Fruit fly (Drosophila melanogaster) whole organism, embryonic: ENCODE measurements around the gene Chchd3.

Source experiments
- Abd-B ChIP-seq: fragments of 200-800 bp; sonication (Bioruptor generic); optimal IDR thresholded peaks from 2 replicates; lab custom pipeline; 2018; ENCODE audit warnings: missing biosample characterization, mild to moderate bottlenecking, missing genetic modification characterization, moderate library complexity
- Atf6 ChIP-seq: fragments of 200-800 bp; sonication (Bioruptor generic); IDR thresholded peaks from 2 replicates; pipeline ENCODE4 v1.3.6; 2022; ENCODE audit warnings: missing biosample characterization, missing genetic modification characterization
- CG10366 ChIP-seq: fragments of 200-800 bp; sonication (Bioruptor generic); IDR thresholded peaks from 2 replicates; pipeline ENCODE4 v1.3.6; 2022; ENCODE audit warnings: missing biosample characterization, missing genetic modification characterization
- CG10654 ChIP-seq: fragments of 200-800 bp; sonication (Bioruptor generic); optimal IDR thresholded peaks from 2 replicates; lab custom pipeline; 2016; ENCODE audit warnings: missing biosample characterization, missing genetic modification characterization
- CG11093 ChIP-seq: fragments of 200-800 bp; sonication (Bioruptor generic); IDR thresholded peaks from 3 replicates; pipeline ENCODE4 v1.3.6; 2022; ENCODE audit warnings: missing biosample characterization, missing genetic modification characterization
- CG11695 ChIP-seq: fragments of 200-800 bp; sonication (Bioruptor generic); IDR thresholded peaks from 3 replicates; pipeline ENCODE4 v1.3.6; 2022; ENCODE audit warnings: missing biosample characterization, missing genetic modification characterization
- CG11696 ChIP-seq: fragments of 200-800 bp; sonication (Bioruptor generic); IDR thresholded peaks from 2 replicates; pipeline ENCODE4 v1.3.6; 2022; ENCODE audit warnings: missing biosample characterization, missing genetic modification characterization
- CG12769 ChIP-seq: fragments of 200-800 bp; sonication (Bioruptor generic); optimal IDR thresholded peaks from 2 replicates; lab custom pipeline; 2019; ENCODE audit warnings: missing biosample characterization, mild to moderate bottlenecking, missing genetic modification characterization, moderate library complexity
- CG13624 ChIP-seq: fragments of 200-800 bp; sonication (Bioruptor generic); optimal IDR thresholded peaks from 2 replicates; lab custom pipeline; 2016; ENCODE audit warnings: missing biosample characterization, missing genetic modification characterization
- CG14050 ChIP-seq: fragments of 200-800 bp; sonication (Bioruptor generic); IDR thresholded peaks from 3 replicates; pipeline ENCODE4 v1.3.6; 2022; ENCODE audit warnings: missing biosample characterization, missing genetic modification characterization
- CG14441 ChIP-seq: fragments of 200-800 bp; sonication (Bioruptor generic); IDR thresholded peaks from 2 replicates; pipeline ENCODE4 v1.3.6; 2022; ENCODE audit warnings: missing biosample characterization, missing genetic modification characterization
- CG15011 ChIP-seq: fragments of 200-800 bp; sonication (Bioruptor generic); optimal IDR thresholded peaks from 3 replicates; lab custom pipeline; 2018; ENCODE audit warnings: missing biosample characterization, mild to moderate bottlenecking, missing genetic modification characterization
- CG15073 ChIP-seq: fragments of 200-800 bp; sonication (Bioruptor generic); optimal IDR thresholded peaks from 2 replicates; lab custom pipeline; 2016; ENCODE audit warnings: missing biosample characterization, missing genetic modification characterization
- CG18262 ChIP-seq: fragments of 200-800 bp; optimal IDR thresholded peaks from 3 replicates; lab custom pipeline; 2019; ENCODE audit warnings: missing biosample characterization, mild to moderate bottlenecking, missing genetic modification characterization, moderate library complexity
- CG18599 ChIP-seq: fragments of 200-800 bp; sonication (Bioruptor generic); optimal IDR thresholded peaks from 3 replicates; lab custom pipeline; 2017; ENCODE audit warnings: missing biosample characterization, missing genetic modification characterization, mild to moderate bottlenecking, moderate library complexity, missing genetic modification reagents
- CG2199 ChIP-seq: fragments of 200-800 bp; sonication (Bioruptor generic); IDR thresholded peaks from 3 replicates; pipeline ENCODE4 v1.3.6; 2022; ENCODE audit warnings: missing biosample characterization, missing genetic modification characterization
- CG31441 ChIP-seq: fragments of 200-800 bp; sonication (Bioruptor generic); IDR thresholded peaks from 2 replicates; pipeline ENCODE4 v1.3.6; 2022; ENCODE audit warnings: missing biosample characterization, missing genetic modification characterization
- CG34422 ChIP-seq: fragments of 200-800 bp; sonication (Bioruptor generic); IDR thresholded peaks from 3 replicates; pipeline ENCODE4 v1.3.6; 2022; ENCODE audit warnings: missing biosample characterization, missing genetic modification characterization
- CG4730 ChIP-seq: fragments of 200-800 bp; sonication (Bioruptor generic); IDR thresholded peaks from 2 replicates; pipeline ENCODE4 v1.3.6; 2022; ENCODE audit warnings: missing biosample characterization, missing genetic modification characterization
- CG7745 ChIP-seq: fragments of 200-800 bp; sonication (Bioruptor generic); optimal IDR thresholded peaks from 2 replicates; lab custom pipeline; 2018; ENCODE audit warnings: missing biosample characterization, mild to moderate bottlenecking, missing genetic modification characterization, moderate library complexity
- CG8359 ChIP-seq: fragments of 200-800 bp; sonication (Bioruptor generic); optimal IDR thresholded peaks from 2 replicates; lab custom pipeline; 2017; ENCODE audit warnings: missing biosample characterization, mild to moderate bottlenecking, missing genetic modification characterization, borderline replicate concordance
- CG8478 ChIP-seq: fragments of >200 bp; optimal IDR thresholded peaks from 2 replicates; lab custom pipeline; 2018
- CG9797 ChIP-seq: fragments of 200-800 bp; sonication (Bioruptor generic); optimal IDR thresholded peaks from 3 replicates; lab custom pipeline; 2018; ENCODE audit warnings: missing biosample characterization, mild to moderate bottlenecking, missing genetic modification characterization
- Chrac-16 ChIP-seq: fragments of 200-800 bp; sonication (Bioruptor generic); optimal IDR thresholded peaks from 3 replicates; lab custom pipeline; 2016; ENCODE audit warnings: missing biosample characterization, missing genetic modification characterization
- D ChIP-seq, 2 experiments: fragments of 200-800 bp in 1 of 2; fragments of >200 bp in 1 of 2; sonication (Bioruptor generic) in 1 of 2; optimal IDR thresholded peaks; 2 replicates in 1 of 2; 3 replicates in 1 of 2; lab custom pipeline; 2017; ENCODE audit warnings: mild to moderate bottlenecking in 1 of 2, missing biosample characterization in 1 of 2, missing genetic modification characterization in 1 of 2, missing genetic modification reagents in 1 of 2
- Dref ChIP-seq: fragments of 200-800 bp; sonication (Bioruptor generic); IDR thresholded peaks from 2 replicates; pipeline ENCODE4 v1.3.6; 2022; ENCODE audit warnings: missing biosample characterization, missing genetic modification characterization
- Ets65A ChIP-seq: fragments of 200-800 bp; sonication (Bioruptor generic); peaks from one replicate; lab custom pipeline; 2016; ENCODE audit warnings: missing biosample characterization, missing genetic modification characterization
- GATAe ChIP-seq: fragments of 200-800 bp; sonication (Bioruptor generic); conservative IDR thresholded peaks from 2 replicates; pipeline ENCODE4 v1.3.6; 2022; ENCODE audit warnings: missing biosample characterization, missing genetic modification characterization
- Gug ChIP-seq: fragments of 200-800 bp; sonication (Bioruptor generic); IDR thresholded peaks from 4 replicates; pipeline ENCODE4 v1.3.6; 2022; ENCODE audit warnings: missing biosample characterization, missing genetic modification characterization
- HLH54F ChIP-seq: fragments of 200-800 bp; sonication (Bioruptor generic); optimal IDR thresholded peaks from 3 replicates; lab custom pipeline; 2016; ENCODE audit warnings: missing biosample characterization, missing genetic modification characterization
- Kr ChIP-seq: fragments of 200-800 bp; sonication (Bioruptor generic); optimal IDR thresholded peaks from 2 replicates; lab custom pipeline; 2017; ENCODE audit warnings: missing biosample characterization, mild to moderate bottlenecking, missing genetic modification characterization
- Med ChIP-seq: fragments of 200-800 bp; sonication (Bioruptor generic); peaks from one replicate; lab custom pipeline; 2016; ENCODE audit warnings: missing biosample characterization, missing genetic modification characterization, mild to moderate bottlenecking, inconsistent platforms, moderate library complexity
- Myb ChIP-seq: fragments of 200-800 bp; sonication (Bioruptor generic); optimal IDR thresholded peaks from 2 replicates; lab custom pipeline; 2016; ENCODE audit warnings: missing biosample characterization, missing genetic modification characterization
- Sin3A ChIP-seq: fragments of >200 bp; optimal IDR thresholded peaks from 2 replicates; lab custom pipeline; 2018
- Six4 ChIP-seq: fragments of 200-800 bp; sonication (Bioruptor generic); optimal IDR thresholded peaks from 2 replicates; lab custom pipeline; 2016; ENCODE audit warnings: missing biosample characterization, missing genetic modification characterization
- ab ChIP-seq: fragments of 200-800 bp; sonication (Bioruptor generic); optimal IDR thresholded peaks from 2 replicates; lab custom pipeline; 2016; ENCODE audit warnings: missing biosample characterization, missing genetic modification characterization
- amos ChIP-seq: fragments of 200-800 bp; sonication (Bioruptor generic); IDR thresholded peaks from 2 replicates; pipeline ENCODE4 v1.3.6; 2022; ENCODE audit warnings: missing biosample characterization, missing genetic modification characterization; ENCODE audit not compliant: partially characterized antibody
- chif ChIP-seq, 2 experiments: fragments of 200-800 bp; sonication (Bioruptor generic); optimal IDR thresholded peaks; 3 replicates each; lab custom pipeline; 2016; ENCODE audit warnings: missing biosample characterization in 2 of 2, missing genetic modification characterization in 2 of 2
- chm ChIP-seq: fragments of 200-800 bp; sonication (Bioruptor generic); IDR thresholded peaks from 2 replicates; pipeline ENCODE4 v1.3.6; 2022; ENCODE audit warnings: missing biosample characterization, missing genetic modification characterization
- da ChIP-seq: fragments of 200-800 bp; sonication (Bioruptor generic); optimal IDR thresholded peaks from 2 replicates; lab custom pipeline; 2016; ENCODE audit warnings: missing biosample characterization, missing genetic modification characterization
- fd96Cb ChIP-seq: fragments of 200-800 bp; sonication (Bioruptor generic); optimal IDR thresholded peaks from 2 replicates; lab custom pipeline; 2018; ENCODE audit warnings: missing biosample characterization, mild to moderate bottlenecking, missing genetic modification characterization, moderate library complexity
- gem ChIP-seq: fragments of 200-800 bp; sonication (Bioruptor generic); optimal IDR thresholded peaks from 2 replicates; lab custom pipeline; 2019; ENCODE audit warnings: missing biosample characterization, mild to moderate bottlenecking, missing genetic modification characterization, moderate library complexity
- gro ChIP-seq: fragments of 200-800 bp; sonication (Bioruptor generic); optimal IDR thresholded peaks from 2 replicates; lab custom pipeline; 2016; ENCODE audit warnings: missing biosample characterization, missing genetic modification characterization
- nmo ChIP-seq: fragments of 200-800 bp; sonication (Bioruptor generic); optimal IDR thresholded peaks from 2 replicates; lab custom pipeline; 2018; ENCODE audit warnings: missing biosample characterization, mild to moderate bottlenecking, missing genetic modification characterization, moderate library complexity
- nom ChIP-seq: fragments of 200-800 bp; sonication (Bioruptor generic); optimal IDR thresholded peaks from 2 replicates; lab custom pipeline; 2017; ENCODE audit warnings: missing biosample characterization, missing genetic modification characterization, mild to moderate bottlenecking, moderate library complexity, missing genetic modification reagents
- peb ChIP-seq: fragments of 200-800 bp; sonication (Bioruptor generic); IDR thresholded peaks from 2 replicates; pipeline ENCODE4 v1.3.6; 2022; ENCODE audit warnings: missing biosample characterization, missing genetic modification characterization
- phol ChIP-seq: fragments of 200-800 bp; sonication (Bioruptor generic); optimal IDR thresholded peaks from 3 replicates; lab custom pipeline; 2018; ENCODE audit warnings: missing biosample characterization, mild to moderate bottlenecking, missing genetic modification characterization, moderate library complexity
- ro ChIP-seq: fragments of 200-800 bp; sonication (Bioruptor generic); IDR thresholded peaks from 2 replicates; pipeline ENCODE4 v1.3.6; 2022; ENCODE audit warnings: missing biosample characterization, missing genetic modification characterization
- sens ChIP-seq: fragments of 200-800 bp; sonication (Bioruptor generic); peaks from one replicate; lab custom pipeline; 2016; ENCODE audit warnings: missing biosample characterization, missing genetic modification characterization
- seq ChIP-seq: fragments of 200-800 bp; sonication (Bioruptor generic); IDR thresholded peaks from 2 replicates; pipeline ENCODE4 v1.3.6; 2022; ENCODE audit warnings: missing biosample characterization, missing genetic modification characterization
- slp2 ChIP-seq: fragments of 200-800 bp; sonication (Bioruptor generic); optimal IDR thresholded peaks from 2 replicates; lab custom pipeline; 2016; ENCODE audit warnings: missing biosample characterization, missing genetic modification characterization
- wdn ChIP-seq: fragments of 200-800 bp; sonication (Bioruptor generic); IDR thresholded peaks from 2 replicates; pipeline ENCODE4 v1.3.6; 2022; ENCODE audit warnings: missing biosample characterization, missing genetic modification characterization

Chchd3 gene

dm6 chr3R:31019662-31020061 is 34.1 kb downstream of the Chchd3 start (continued):
- TF ChIP-seq nom (GFP tag; lab: Kevin White, UChicago), result no peak
- TF ChIP-seq Dref (GFP tag; lab: Robert Waterston, UW), result no peak
- no peak for TF ChIP-seq Sin3A (lab: Kevin White, UChicago)
- TF ChIP-seq Med (GFP tag; lab: Kevin White, UChicago), result no peak
- TF ChIP-seq CG11696 (GFP tag; lab: Robert Waterston, UW), result 0 out of 2 replicates have a peak, but pooled peaks have one; percentile 16
- no peak for TF ChIP-seq phol (tag; lab: Kevin White, UChicago)
- no peak for TF ChIP-seq chm (GFP tag; lab: Robert Waterston, UW)
- no peak for TF ChIP-seq sens (GFP tag; lab: Kevin White, UChicago)
- TF ChIP-seq CG14441 (GFP tag; lab: Robert Waterston, UW), result peak; percentile 52; the same call in 1 of the 2 replicates
- no peak for TF ChIP-seq CG2199 (GFP tag; lab: Robert Waterston, UW)
- no peak for TF ChIP-seq gro (GFP tag; lab: Kevin White, UChicago)
- no peak for TF ChIP-seq Six4 (GFP tag; lab: Kevin White, UChicago)
- no peak for TF ChIP-seq chif (GFP tag; optimal IDR thresholded peaks at IDR 0.05; lab: Kevin White, UChicago)
- TF ChIP-seq gem (tag; lab: Kevin White, UChicago), result peak; percentile 57
- no peak for TF ChIP-seq CG8359 (GFP tag; lab: Kevin White, UChicago)
- no peak for TF ChIP-seq Myb (GFP tag; lab: Kevin White, UChicago)
- no peak for TF ChIP-seq Abd-B (GFP tag; lab: Kevin White, UChicago)
- TF ChIP-seq CG31441 (GFP tag; lab: Robert Waterston, UW), result no peak
- no peak for TF ChIP-seq HLH54F
- no peak for TF ChIP-seq CG14050 (GFP tag; lab: Robert Waterston, UW)
- no peak for TF ChIP-seq CG11695
- no peak for TF ChIP-seq CG34422 (GFP tag; lab: Robert Waterston, UW)
- TF ChIP-seq fd96Cb, result peak; percentile 2
- no peak for TF ChIP-seq CG18262
- TF ChIP-seq CG15011 (GFP tag; lab: Kevin White, UChicago), result no peak
- TF ChIP-seq Gug (GFP tag; lab: Robert Waterston, UW), result no peak
- TF ChIP-seq Ets65A, result peak; percentile 63
- peak; percentile 24; the same call in 1 of the 2 replicates for TF ChIP-seq CG10366 (GFP tag; lab: Robert Waterston, UW)
- no peak for TF ChIP-seq CG10654 (GFP tag; lab: Kevin White, UChicago)
- peak; percentile 17; the same call in 1 of the 2 replicates for TF ChIP-seq Atf6 (GFP tag; lab: Robert Waterston, UW)
- TF ChIP-seq da (GFP tag; lab: Kevin White, UChicago), result no peak
- no peak for TF ChIP-seq amos (GFP tag; lab: Robert Waterston, UW)
- TF ChIP-seq slp2 (GFP tag; lab: Kevin White, UChicago), result no peak
- no peak for TF ChIP-seq CG12769 (tag; lab: Kevin White, UChicago)
- no peak for TF ChIP-seq D (optimal IDR thresholded peaks at IDR 0.05; lab: Kevin White, UChicago)
- no peak for TF ChIP-seq D (GFP tag; optimal IDR thresholded peaks at IDR 0.05; lab: Kevin White, UChicago)
- TF ChIP-seq GATAe, result no peak
- TF ChIP-seq CG4730 (GFP tag; lab: Robert Waterston, UW), result 0 out of 2 replicates have a peak, but pooled peaks have one; percentile 18
- no peak for TF ChIP-seq CG18599
- no peak for TF ChIP-seq CG7745 (tag; lab: Kevin White, UChicago)
- no peak for TF ChIP-seq ab
- no peak for TF ChIP-seq CG9797 (GFP tag; lab: Kevin White, UChicago)
- no peak for TF ChIP-seq wdn (GFP tag; lab: Robert Waterston, UW)
- no peak for TF ChIP-seq Chrac-16 (GFP tag; lab: Kevin White, UChicago)
- no peak for TF ChIP-seq Kr (GFP tag; lab: Kevin White, UChicago)
- TF ChIP-seq seq, result no peak
- TF ChIP-seq CG8478 (lab: Kevin White, UChicago), result no peak
- peak; percentile 33 for TF ChIP-seq nmo (GFP tag; lab: Kevin White, UChicago)
- TF ChIP-seq ro (GFP tag; lab: Robert Waterston, UW), result no peak
- TF ChIP-seq CG13624 (GFP tag; lab: Kevin White, UChicago), result no peak
- no peak for TF ChIP-seq CG11093
- TF ChIP-seq CG15073 (GFP tag; lab: Kevin White, UChicago), result no peak
- no peak; the same call in 1 of the 2 replicates for TF ChIP-seq peb (GFP tag; lab: Robert Waterston, UW)
